Fruit fly (Drosophila melanogaster) whole organism, prepupa: ENCODE results near the gene MESR3.

Experiments used
- Blimp-1 ChIP-seq: fragments of 200-800 bp; sonication (Bioruptor generic); optimal IDR thresholded peaks from 3 replicates; lab custom pipeline; 2017; ENCODE audit warnings: missing biosample characterization, missing genetic modification characterization, mild to moderate bottlenecking, moderate library complexity, missing genetic modification reagents
- CG10669 ChIP-seq: fragments of 200-800 bp; sonication (Bioruptor generic); optimal IDR thresholded peaks from 3 replicates; lab custom pipeline; 2018; ENCODE audit warnings: missing biosample characterization, mild to moderate bottlenecking, missing genetic modification characterization, moderate library complexity
- CG11762 ChIP-seq: fragments of 200-800 bp; sonication (Bioruptor generic); optimal IDR thresholded peaks from 3 replicates; lab custom pipeline; 2016; ENCODE audit warnings: missing biosample characterization, missing genetic modification characterization; ENCODE audit not compliant: insufficient read depth
- CG1621 ChIP-seq: fragments of 200-800 bp; sonication (Bioruptor generic); optimal IDR thresholded peaks from 3 replicates; lab custom pipeline; 2018; ENCODE audit warnings: missing biosample characterization, mild to moderate bottlenecking, missing genetic modification characterization
- CG3032 ChIP-seq: fragments of 200-800 bp; optimal IDR thresholded peaks from 2 replicates; lab custom pipeline; 2019; ENCODE audit warnings: missing biosample characterization, mild to moderate bottlenecking, missing genetic modification characterization, moderate library complexity
- CG31627 ChIP-seq: fragments of 200-800 bp; sonication (Bioruptor generic); optimal IDR thresholded peaks from 3 replicates; lab custom pipeline; 2016; ENCODE audit warnings: missing biosample characterization, missing genetic modification characterization
- CG32006 ChIP-seq: fragments of 200-800 bp; sonication (Bioruptor generic); optimal IDR thresholded peaks from 3 replicates; lab custom pipeline; 2017; ENCODE audit warnings: missing biosample characterization, mild to moderate bottlenecking, missing genetic modification characterization
- CG34406 ChIP-seq: fragments of 200-800 bp; sonication (Bioruptor generic); optimal IDR thresholded peaks from 3 replicates; lab custom pipeline; 2016; ENCODE audit warnings: missing biosample characterization, missing genetic modification characterization
- CG3919 ChIP-seq: fragments of 200-800 bp; sonication (Bioruptor generic); optimal IDR thresholded peaks from 3 replicates; lab custom pipeline; 2016; ENCODE audit warnings: missing biosample characterization, missing genetic modification characterization
- CG4318 ChIP-seq: fragments of 200-800 bp; sonication (Bioruptor generic); optimal IDR thresholded peaks from 3 replicates; lab custom pipeline; 2017; ENCODE audit warnings: missing biosample characterization, mild to moderate bottlenecking, missing genetic modification characterization
- CG6163 ChIP-seq: fragments of 200-800 bp; sonication (Bioruptor generic); IDR thresholded peaks from 3 replicates; pipeline ENCODE4 v1.3.6; 2022; ENCODE audit warnings: missing biosample characterization, missing genetic modification characterization
- CG6276 ChIP-seq: fragments of 200-800 bp; sonication (Bioruptor generic); optimal IDR thresholded peaks from 2 replicates; lab custom pipeline; 2017; ENCODE audit warnings: missing biosample characterization, mild to moderate bottlenecking, missing genetic modification characterization
- CG6792 ChIP-seq: fragments of 200-800 bp; sonication (Bioruptor generic); optimal IDR thresholded peaks from 3 replicates; lab custom pipeline; 2016; ENCODE audit warnings: missing biosample characterization, missing genetic modification characterization
- CG6808 ChIP-seq: fragments of 200-800 bp; sonication (Bioruptor generic); optimal IDR thresholded peaks from 3 replicates; lab custom pipeline; 2017; ENCODE audit warnings: missing biosample characterization, missing genetic modification characterization, mild to moderate bottlenecking, moderate library complexity, missing genetic modification reagents
- CG7368 ChIP-seq: fragments of 200-800 bp; sonication (Bioruptor generic); optimal IDR thresholded peaks from 3 replicates; lab custom pipeline; 2016; ENCODE audit warnings: missing biosample characterization, missing genetic modification characterization
- CG8119 ChIP-seq: fragments of 200-800 bp; sonication (Bioruptor generic); IDR thresholded peaks from 3 replicates; pipeline ENCODE4 v1.3.6; 2022; ENCODE audit warnings: missing biosample characterization, missing genetic modification characterization
- CG8319 ChIP-seq: fragments of 200-800 bp; sonication (Bioruptor generic); optimal IDR thresholded peaks from 3 replicates; lab custom pipeline; 2016; ENCODE audit warnings: missing biosample characterization, missing genetic modification characterization
- CG8632 ChIP-seq: fragments of 200-800 bp; sonication (Bioruptor generic); optimal IDR thresholded peaks from 3 replicates; lab custom pipeline; 2016; ENCODE audit warnings: missing biosample characterization, missing genetic modification characterization
- Eip75B ChIP-seq: fragments of 200-800 bp; sonication (Bioruptor generic); optimal IDR thresholded peaks from 3 replicates; lab custom pipeline; 2016; ENCODE audit warnings: missing biosample characterization, missing genetic modification characterization
- Eip78C ChIP-seq: fragments of 200-800 bp; sonication (Bioruptor generic); peaks from one replicate; lab custom pipeline; 2016; ENCODE audit warnings: missing biosample characterization, missing genetic modification characterization
- Ets21C ChIP-seq: fragments of 200-800 bp; sonication (Bioruptor generic); optimal IDR thresholded peaks from 3 replicates; lab custom pipeline; 2016; ENCODE audit warnings: missing biosample characterization, missing genetic modification characterization
- Hr39 ChIP-seq: fragments of 200-800 bp; sonication (Bioruptor generic); optimal IDR thresholded peaks from 2 replicates; lab custom pipeline; 2016; ENCODE audit warnings: missing biosample characterization, missing genetic modification characterization
- Hr4 ChIP-seq: fragments of 200-800 bp; sonication (Bioruptor generic); optimal IDR thresholded peaks from 3 replicates; lab custom pipeline; 2016; ENCODE audit warnings: missing biosample characterization, missing genetic modification characterization
- Lpt ChIP-seq: fragments of 200-800 bp; sonication (Bioruptor generic); optimal IDR thresholded peaks from 3 replicates; lab custom pipeline; 2016; ENCODE audit warnings: missing biosample characterization, missing genetic modification characterization
- Met ChIP-seq: fragments of 200-800 bp; sonication (Bioruptor generic); optimal IDR thresholded peaks from 3 replicates; lab custom pipeline; 2016; ENCODE audit warnings: missing biosample characterization, missing genetic modification characterization
- OdsH ChIP-seq: fragments of 200-800 bp; sonication (Bioruptor generic); optimal IDR thresholded peaks from 3 replicates; lab custom pipeline; 2016; ENCODE audit warnings: missing biosample characterization, missing genetic modification characterization
- Smox ChIP-seq: fragments of 200-800 bp; sonication (Bioruptor generic); optimal IDR thresholded peaks from 3 replicates; lab custom pipeline; 2016; ENCODE audit warnings: missing biosample characterization, missing genetic modification characterization
- Sox102F ChIP-seq: fragments of 200-800 bp; sonication (Bioruptor generic); optimal IDR thresholded peaks from 2 replicates; lab custom pipeline; 2016; ENCODE audit warnings: missing biosample characterization, mild to moderate bottlenecking, missing genetic modification characterization
- Sox14 ChIP-seq: fragments of 200-800 bp; sonication (Bioruptor generic); optimal IDR thresholded peaks from 3 replicates; lab custom pipeline; 2016; ENCODE audit warnings: missing biosample characterization, missing genetic modification characterization
- Sox15 ChIP-seq: fragments of 200-800 bp; sonication (Bioruptor generic); optimal IDR thresholded peaks from 3 replicates; lab custom pipeline; 2016; ENCODE audit warnings: missing biosample characterization, missing genetic modification characterization
- achi ChIP-seq: fragments of 200-800 bp; sonication (Bioruptor generic); optimal IDR thresholded peaks from 3 replicates; lab custom pipeline; 2016; ENCODE audit warnings: missing biosample characterization, missing genetic modification characterization
- acj6 ChIP-seq: fragments of 200-800 bp; sonication (Bioruptor generic); optimal IDR thresholded peaks from 3 replicates; lab custom pipeline; 2016; ENCODE audit warnings: missing biosample characterization, missing genetic modification characterization
- cyc ChIP-seq: fragments of 200-800 bp; sonication (Bioruptor generic); optimal IDR thresholded peaks from 3 replicates; lab custom pipeline; 2016; ENCODE audit warnings: missing biosample characterization, missing genetic modification characterization
- eg ChIP-seq: fragments of 200-800 bp; sonication (Bioruptor generic); IDR thresholded peaks from 3 replicates; pipeline ENCODE4 v1.3.6; 2022; ENCODE audit warnings: missing biosample characterization, missing genetic modification characterization
- esn ChIP-seq: fragments of 200-800 bp; sonication (Bioruptor generic); optimal IDR thresholded peaks from 2 replicates; lab custom pipeline; 2016; ENCODE audit warnings: missing biosample characterization, mild to moderate bottlenecking, missing genetic modification characterization, moderate library complexity
- fd59A ChIP-seq: fragments of 200-800 bp; sonication (Bioruptor generic); optimal IDR thresholded peaks from 2 replicates; lab custom pipeline; 2017; ENCODE audit warnings: missing biosample characterization, mild to moderate bottlenecking, missing genetic modification characterization, missing genetic modification reagents
- fkh ChIP-seq: fragments of 200-800 bp; sonication (Bioruptor generic); optimal IDR thresholded peaks from 3 replicates; lab custom pipeline; 2017; ENCODE audit warnings: missing biosample characterization, mild to moderate bottlenecking, missing genetic modification characterization, moderate library complexity
- lz ChIP-seq: fragments of 200-800 bp; sonication (Bioruptor generic); optimal IDR thresholded peaks from 3 replicates; lab custom pipeline; 2016; ENCODE audit warnings: missing biosample characterization, missing genetic modification characterization
- net ChIP-seq: fragments of 200-800 bp; sonication (Bioruptor generic); optimal IDR thresholded peaks from 3 replicates; lab custom pipeline; 2016; ENCODE audit warnings: missing biosample characterization, missing genetic modification characterization
- pdm3 ChIP-seq: fragments of 200-800 bp; sonication (Bioruptor generic); optimal IDR thresholded peaks from 3 replicates; lab custom pipeline; 2016; ENCODE audit warnings: missing biosample characterization, missing genetic modification characterization
- salr ChIP-seq, 2 experiments: fragments of 200-800 bp; sonication (Bioruptor generic); optimal IDR thresholded peaks; 3 replicates each; lab custom pipeline; 2016 to 2018; ENCODE audit warnings: missing biosample characterization in 2 of 2, missing genetic modification characterization in 2 of 2, mild to moderate bottlenecking in 1 of 2
- spab ChIP-seq: fragments of 200-800 bp; sonication (Bioruptor generic); optimal IDR thresholded peaks from 2 replicates; lab custom pipeline; 2017; ENCODE audit warnings: missing biosample characterization, mild to moderate bottlenecking, missing genetic modification characterization, missing genetic modification reagents
- svp ChIP-seq: fragments of 200-800 bp; sonication (Bioruptor generic); peaks from one replicate; lab custom pipeline; 2016; ENCODE audit warnings: missing biosample characterization, missing genetic modification characterization
- topi ChIP-seq: fragments of 200-800 bp; sonication (Bioruptor generic); optimal IDR thresholded peaks from 3 replicates; lab custom pipeline; 2016; ENCODE audit warnings: missing biosample characterization, missing genetic modification characterization
- vri ChIP-seq: fragments of 200-800 bp; sonication (Bioruptor generic); optimal IDR thresholded peaks from 3 replicates; lab custom pipeline; 2016; ENCODE audit warnings: missing biosample characterization, mild to moderate bottlenecking, missing genetic modification characterization

Gene MESR3

dm6 chr2L:18625009-18625408, 8.0 kb downstream of the MESR3 start:
- TF ChIP-seq vri (GFP tag; lab: Kevin White, UChicago) (peak; percentile 8), CG8119 (GFP tag; lab: Robert Waterston, UW) (no peak), CG32006 (GFP tag; lab: Kevin White, UChicago) (no peak), achi (no peak), acj6 (GFP tag; lab: Kevin White, UChicago) (no peak), cyc (GFP tag; lab: Kevin White, UChicago) (no peak), eg (GFP tag; lab: Robert Waterston, UW) (no peak)

dm6 chr2L:18625470-18625869, 8.4 kb downstream of the MESR3 start:
- TF ChIP-seq fkh, result peak; percentile 87
- no peak for TF ChIP-seq CG8632 (GFP tag; lab: Kevin White, UChicago)

- TF ChIP-seq net (no peak), fd59A (no peak), fkh (peak; percentile 98), cyc (GFP tag; lab: Kevin White, UChicago) (no peak), CG11762 (GFP tag; lab: Kevin White, UChicago) (no peak), Smox (peak; percentile 10), CG6276 (no peak), CG6808 (GFP tag; lab: Kevin White, UChicago) (no peak), Met (peak; percentile 48), Eip78C (GFP tag; lab: Kevin White, UChicago) (peak; percentile 72), svp (GFP tag; lab: Kevin White, UChicago) (peak; percentile 85), spab (GFP tag; lab: Kevin White, UChicago) (no peak), topi (peak; percentile 30), esn (GFP tag; lab: Kevin White, UChicago) (peak; percentile 44), Eip75B (GFP tag; lab: Kevin White, UChicago) (no peak), Lpt (no peak), CG32006 (GFP tag; lab: Kevin White, UChicago) (no peak), pdm3 (no peak), CG4318 (GFP tag; lab: Kevin White, UChicago) (no peak), CG7368 (GFP tag; lab: Kevin White, UChicago) (no peak), CG1621 (tag; lab: Kevin White, UChicago) (no peak), vri (GFP tag; lab: Kevin White, UChicago) (peak; percentile 77), CG3919 (GFP tag; lab: Kevin White, UChicago) (no peak), OdsH (GFP tag; lab: Kevin White, UChicago) (no peak), CG8632 (GFP tag; lab: Kevin White, UChicago) (peak; percentile 12), CG8119 (GFP tag; lab: Robert Waterston, UW) (no peak), Sox15 (GFP tag; lab: Kevin White, UChicago) (no peak), Blimp-1 (GFP tag; lab: Kevin White, UChicago) (no peak), CG31627 (no peak), CG6792 (GFP tag; lab: Kevin White, UChicago) (peak; percentile 8), CG6163 (GFP tag; lab: Robert Waterston, UW) (no peak), CG10669 (GFP tag; lab: Kevin White, UChicago) (no peak), CG8319 (GFP tag; lab: Kevin White, UChicago) (no peak), Sox102F (GFP tag; lab: Kevin White, UChicago) (peak; percentile 33), CG34406 (GFP tag; lab: Kevin White, UChicago) (peak; percentile 19)
- TF ChIP-seq, all 60 proteins: peak for 12
Measured at dm6 chr2L:18626987-18627386, 9.9 kb downstream of the MESR3 start.

dm6 chr2L:18628104-18628503, 11.0 kb downstream of the MESR3 start:
- peak; percentile 64 for TF ChIP-seq lz
- TF ChIP-seq achi, result peak; percentile 59
- peak; percentile 64 for TF ChIP-seq Sox14 (GFP tag; lab: Kevin White, UChicago)
- peak; percentile 75 for TF ChIP-seq acj6 (GFP tag; lab: Kevin White, UChicago)
- TF ChIP-seq Hr39 (GFP tag; lab: Kevin White, UChicago), result peak; percentile 58
- peak; percentile 22 for TF ChIP-seq spab (GFP tag; lab: Kevin White, UChicago)
- peak; percentile 69 for TF ChIP-seq Sox102F (GFP tag; lab: Kevin White, UChicago)
- peak; percentile 43 for TF ChIP-seq Smox
- peak; percentile 53 for TF ChIP-seq CG6808 (GFP tag; lab: Kevin White, UChicago)
- peak; percentile 36 for TF ChIP-seq CG7368 (GFP tag; lab: Kevin White, UChicago)
- TF ChIP-seq fkh, result no peak
- TF ChIP-seq CG10669 (GFP tag; lab: Kevin White, UChicago), result peak; percentile 46
- peak; percentile 76 for TF ChIP-seq Hr4 (GFP tag; lab: Kevin White, UChicago)
- peak; percentile 28 for TF ChIP-seq CG3032 (tag; lab: Kevin White, UChicago)
- peak; percentile 73 for TF ChIP-seq CG6276
- peak; percentile 47 for TF ChIP-seq cyc (GFP tag; lab: Kevin White, UChicago)
- peak; percentile 15 for TF ChIP-seq Ets21C (GFP tag; lab: Kevin White, UChicago)
- TF ChIP-seq net, result peak; percentile 32
- peak; percentile 10 for TF ChIP-seq CG1621 (tag; lab: Kevin White, UChicago)
- peak in 1 of 2 experiments; percentile 55 for TF ChIP-seq salr (GFP tag; optimal IDR thresholded peaks at IDR 0.05; lab: Kevin White, UChicago)
